Fruit fly (Drosophila melanogaster) whole organism, prepupa: Measurements from ENCODE around the gene CAH7.

Experiments
- CG10631 ChIP-seq: fragments of 200-800 bp; sonication (Bioruptor generic); optimal IDR thresholded peaks from 2 replicates; lab custom pipeline; 2016; ENCODE audit warnings: missing biosample characterization, missing genetic modification characterization
- CG16779 ChIP-seq: fragments of 200-800 bp; sonication (Bioruptor generic); optimal IDR thresholded peaks from 3 replicates; lab custom pipeline; 2017; ENCODE audit warnings: missing biosample characterization, mild to moderate bottlenecking, missing genetic modification characterization
- CG31627 ChIP-seq: fragments of 200-800 bp; sonication (Bioruptor generic); optimal IDR thresholded peaks from 3 replicates; lab custom pipeline; 2016; ENCODE audit warnings: missing biosample characterization, missing genetic modification characterization
- CG6854 ChIP-seq: fragments of 200-800 bp; sonication (Bioruptor generic); optimal IDR thresholded peaks from 2 replicates; lab custom pipeline; 2017; ENCODE audit warnings: missing biosample characterization, mild to moderate bottlenecking, missing genetic modification characterization
- Eip75B ChIP-seq: fragments of 200-800 bp; sonication (Bioruptor generic); optimal IDR thresholded peaks from 3 replicates; lab custom pipeline; 2016; ENCODE audit warnings: missing biosample characterization, missing genetic modification characterization
- Hr4 ChIP-seq: fragments of 200-800 bp; sonication (Bioruptor generic); optimal IDR thresholded peaks from 3 replicates; lab custom pipeline; 2016; ENCODE audit warnings: missing biosample characterization, missing genetic modification characterization
- OdsH ChIP-seq: fragments of 200-800 bp; sonication (Bioruptor generic); optimal IDR thresholded peaks from 3 replicates; lab custom pipeline; 2016; ENCODE audit warnings: missing biosample characterization, missing genetic modification characterization
- achi ChIP-seq: fragments of 200-800 bp; sonication (Bioruptor generic); optimal IDR thresholded peaks from 3 replicates; lab custom pipeline; 2016; ENCODE audit warnings: missing biosample characterization, missing genetic modification characterization
- pdm3 ChIP-seq: fragments of 200-800 bp; sonication (Bioruptor generic); optimal IDR thresholded peaks from 3 replicates; lab custom pipeline; 2016; ENCODE audit warnings: missing biosample characterization, missing genetic modification characterization
- topi ChIP-seq: fragments of 200-800 bp; sonication (Bioruptor generic); optimal IDR thresholded peaks from 3 replicates; lab custom pipeline; 2016; ENCODE audit warnings: missing biosample characterization, missing genetic modification characterization
- vri ChIP-seq: fragments of 200-800 bp; sonication (Bioruptor generic); optimal IDR thresholded peaks from 3 replicates; lab custom pipeline; 2016; ENCODE audit warnings: missing biosample characterization, mild to moderate bottlenecking, missing genetic modification characterization

- TF ChIP-seq OdsH (GFP tag; lab: Kevin White, UChicago) (no peak), CG31627 (GFP tag; lab: Kevin White, UChicago) (no peak), CG10631 (GFP tag; lab: Kevin White, UChicago) (no peak), Eip75B (no peak), topi (GFP tag; lab: Kevin White, UChicago) (no peak), vri (peak; percentile 6), achi (no peak), Hr4 (GFP tag; lab: Kevin White, UChicago) (no peak), pdm3 (GFP tag; lab: Kevin White, UChicago) (no peak), CG6854 (GFP tag; lab: Kevin White, UChicago) (no peak), CG16779 (tag; lab: Kevin White, UChicago) (no peak)
These were observed 23.0 kb downstream of the CAH7 start for dm6 chr3R:10135011-10135410.
